Fruit fly (Drosophila melanogaster) whole organism, embryonic: ENCODE data around the gene Frmd5.

Experiments used
- BEAF-32 ChIP-seq: fragments of 200-800 bp; sonication (Bioruptor generic); optimal IDR thresholded peaks from 3 replicates; lab custom pipeline; 2017; ENCODE audit warnings: missing biosample characterization, missing genetic modification characterization, mild to moderate bottlenecking, moderate library complexity, missing genetic modification reagents
- CG10366 ChIP-seq: fragments of 200-800 bp; sonication (Bioruptor generic); IDR thresholded peaks from 2 replicates; pipeline ENCODE4 v1.3.6; 2022; ENCODE audit warnings: missing biosample characterization, missing genetic modification characterization
- CG10979 ChIP-seq: fragments of 200-800 bp; sonication (Bioruptor generic); optimal IDR thresholded peaks from 2 replicates; lab custom pipeline; 2018; ENCODE audit warnings: missing biosample characterization, mild to moderate bottlenecking, missing genetic modification characterization, moderate library complexity
- CG11247 ChIP-seq: fragments of 200-800 bp; sonication (Bioruptor generic); IDR thresholded peaks from 2 replicates; pipeline ENCODE4 v1.3.6; 2022; ENCODE audit warnings: missing biosample characterization, missing genetic modification characterization
- CG11560 ChIP-seq: fragments of 200-800 bp; sonication (Bioruptor generic); IDR thresholded peaks from 3 replicates; pipeline ENCODE4 v1.3.6; 2022; ENCODE audit warnings: missing biosample characterization, missing genetic modification characterization
- CG14710 ChIP-seq: fragments of 200-800 bp; sonication (Bioruptor generic); optimal IDR thresholded peaks from 3 replicates; lab custom pipeline; 2019; ENCODE audit warnings: missing biosample characterization, mild to moderate bottlenecking, missing genetic modification characterization, moderate library complexity
- CG15269 ChIP-seq: fragments of 200-800 bp; sonication (Bioruptor generic); optimal IDR thresholded peaks from 2 replicates; lab custom pipeline; 2018; ENCODE audit warnings: missing biosample characterization, mild to moderate bottlenecking, missing genetic modification characterization, moderate library complexity
- CG1602 ChIP-seq: fragments of 200-800 bp; sonication (Bioruptor generic); optimal IDR thresholded peaks from 3 replicates; lab custom pipeline; 2016; ENCODE audit warnings: missing biosample characterization, missing genetic modification characterization
- CG17802 ChIP-seq: fragments of 200-800 bp; sonication (Bioruptor generic); optimal IDR thresholded peaks from 2 replicates; lab custom pipeline; 2018; ENCODE audit warnings: missing biosample characterization, mild to moderate bottlenecking, missing genetic modification characterization, moderate library complexity
- CG18262 ChIP-seq: fragments of 200-800 bp; optimal IDR thresholded peaks from 3 replicates; lab custom pipeline; 2019; ENCODE audit warnings: missing biosample characterization, mild to moderate bottlenecking, missing genetic modification characterization, moderate library complexity
- CG18619 ChIP-seq: fragments of 200-800 bp; sonication (Bioruptor generic); optimal IDR thresholded peaks from 3 replicates; lab custom pipeline; 2017; ENCODE audit warnings: missing biosample characterization, mild to moderate bottlenecking, missing genetic modification characterization
- CG34376 ChIP-seq: fragments of 200-800 bp; sonication (Bioruptor generic); optimal IDR thresholded peaks from 2 replicates; lab custom pipeline; 2018; ENCODE audit warnings: missing biosample characterization, mild to moderate bottlenecking, missing genetic modification characterization
- CG4617 ChIP-seq: fragments of 200-800 bp; sonication (Bioruptor generic); optimal IDR thresholded peaks from 3 replicates; lab custom pipeline; 2016; ENCODE audit warnings: missing biosample characterization, missing genetic modification characterization, borderline replicate concordance
- CG4854 ChIP-seq: fragments of 200-800 bp; sonication (Bioruptor generic); optimal IDR thresholded peaks from 2 replicates; lab custom pipeline; 2016; ENCODE audit warnings: missing biosample characterization, missing genetic modification characterization, inconsistent platforms
- CG5180 ChIP-seq: fragments of 200-800 bp; sonication (Bioruptor generic); optimal IDR thresholded peaks from 3 replicates; lab custom pipeline; 2017; ENCODE audit warnings: missing biosample characterization, missing genetic modification characterization, mild to moderate bottlenecking, moderate library complexity, missing genetic modification reagents
- CG6683 ChIP-seq: fragments of 200-800 bp; sonication (Bioruptor generic); optimal IDR thresholded peaks from 2 replicates; lab custom pipeline; 2017; ENCODE audit warnings: missing biosample characterization, mild to moderate bottlenecking, missing genetic modification characterization, missing genetic modification reagents
- CG6854 ChIP-seq: fragments of 200-800 bp; sonication (Bioruptor generic); optimal IDR thresholded peaks from 3 replicates; lab custom pipeline; 2017; ENCODE audit warnings: missing biosample characterization, mild to moderate bottlenecking, missing genetic modification characterization
- CG7987 ChIP-seq: fragments of 200-800 bp; sonication (Bioruptor generic); optimal IDR thresholded peaks from 2 replicates; lab custom pipeline; 2018; ENCODE audit warnings: missing biosample characterization, mild to moderate bottlenecking, missing genetic modification characterization, moderate library complexity
- Dll ChIP-seq: fragments of 200-800 bp; sonication (Bioruptor generic); IDR thresholded peaks from 4 replicates; pipeline ENCODE4 v1.3.6; 2022; ENCODE audit warnings: missing biosample characterization, missing genetic modification characterization; ENCODE audit not compliant: partially characterized antibody
- Fer3 ChIP-seq: fragments of 200-800 bp; sonication (Bioruptor generic); optimal IDR thresholded peaks from 2 replicates; lab custom pipeline; 2018; ENCODE audit warnings: missing biosample characterization, mild to moderate bottlenecking, missing genetic modification characterization, moderate library complexity
- HLHmδ ChIP-seq: fragments of 200-800 bp; sonication (Bioruptor generic); optimal IDR thresholded peaks from 2 replicates; lab custom pipeline; 2018; ENCODE audit warnings: missing biosample characterization, mild to moderate bottlenecking, missing genetic modification characterization, moderate library complexity
- MESR4 ChIP-seq: fragments of 200-800 bp; sonication (Bioruptor generic); optimal IDR thresholded peaks from 2 replicates; lab custom pipeline; 2018; ENCODE audit warnings: missing biosample characterization, mild to moderate bottlenecking, missing genetic modification characterization, moderate library complexity
- Mad ChIP-seq: fragments of 200-800 bp; sonication (Bioruptor generic); optimal IDR thresholded peaks from 2 replicates; lab custom pipeline; 2016; ENCODE audit warnings: missing biosample characterization, missing genetic modification characterization
- Med ChIP-seq: fragments of 200-800 bp; sonication (Bioruptor generic); peaks from one replicate; lab custom pipeline; 2016; ENCODE audit warnings: missing biosample characterization, missing genetic modification characterization, mild to moderate bottlenecking, inconsistent platforms, moderate library complexity
- Neu2 ChIP-seq: fragments of 200-800 bp; sonication (Bioruptor generic); optimal IDR thresholded peaks from 3 replicates; lab custom pipeline; 2016; ENCODE audit warnings: missing biosample characterization, missing genetic modification characterization, borderline replicate concordance
- Oli ChIP-seq: fragments of 200-800 bp; sonication (Bioruptor generic); optimal IDR thresholded peaks from 2 replicates; lab custom pipeline; 2018; ENCODE audit warnings: missing biosample characterization, mild to moderate bottlenecking, missing genetic modification characterization, moderate library complexity
- Ravus ChIP-seq: fragments of 200-800 bp; sonication (Bioruptor generic); IDR thresholded peaks from 2 replicates; pipeline ENCODE4 v1.3.6; 2022; ENCODE audit warnings: missing biosample characterization, missing genetic modification characterization
- ap ChIP-seq: fragments of 200-800 bp; sonication (Bioruptor generic); IDR thresholded peaks from 2 replicates; pipeline ENCODE4 v1.3.6; 2022; ENCODE audit warnings: missing biosample characterization, missing genetic modification characterization
- bcd ChIP-seq: fragments of 200-800 bp; sonication (Bioruptor generic); optimal IDR thresholded peaks from 2 replicates; lab custom pipeline; 2017; ENCODE audit warnings: missing biosample characterization, mild to moderate bottlenecking, missing genetic modification characterization
- chif ChIP-seq, 2 experiments: fragments of 200-800 bp; sonication (Bioruptor generic); optimal IDR thresholded peaks; 3 replicates each; lab custom pipeline; 2016; ENCODE audit warnings: missing biosample characterization in 2 of 2, missing genetic modification characterization in 2 of 2
- cwo ChIP-seq: fragments of 200-800 bp; sonication (Bioruptor generic); optimal IDR thresholded peaks from 3 replicates; lab custom pipeline; 2017; ENCODE audit warnings: missing biosample characterization, missing genetic modification characterization, mild to moderate bottlenecking, moderate library complexity, missing genetic modification reagents
- fru ChIP-seq: fragments of >200 bp; optimal IDR thresholded peaks from 2 replicates; lab custom pipeline; 2017
- gcm ChIP-seq: fragments of 200-800 bp; sonication (Bioruptor generic); optimal IDR thresholded peaks from 2 replicates; lab custom pipeline; 2019; ENCODE audit warnings: missing biosample characterization, mild to moderate bottlenecking, missing genetic modification characterization, moderate library complexity
- hbn ChIP-seq: fragments of 200-800 bp; sonication (Bioruptor generic); IDR thresholded peaks from 2 replicates; pipeline ENCODE4 v1.3.6; 2022; ENCODE audit warnings: missing biosample characterization, missing genetic modification characterization; ENCODE audit not compliant: partially characterized antibody
- kay ChIP-seq: fragments of 200-800 bp; sonication (Bioruptor generic); optimal IDR thresholded peaks from 2 replicates; lab custom pipeline; 2016; ENCODE audit warnings: missing biosample characterization, missing genetic modification characterization
- klu ChIP-seq: fragments of 200-800 bp; sonication (Bioruptor generic); IDR thresholded peaks from 2 replicates; pipeline ENCODE4 v1.3.6; 2022; ENCODE audit warnings: missing biosample characterization, missing genetic modification characterization
- nom ChIP-seq: fragments of 200-800 bp; sonication (Bioruptor generic); optimal IDR thresholded peaks from 2 replicates; lab custom pipeline; 2017; ENCODE audit warnings: missing biosample characterization, missing genetic modification characterization, mild to moderate bottlenecking, moderate library complexity, missing genetic modification reagents
- odd ChIP-seq: fragments of 200-800 bp; sonication (Bioruptor generic); optimal IDR thresholded peaks from 2 replicates; lab custom pipeline; 2017; ENCODE audit warnings: missing biosample characterization, mild to moderate bottlenecking, missing genetic modification characterization
- org-1 ChIP-seq: fragments of 200-800 bp; sonication (Bioruptor generic); optimal IDR thresholded peaks from 2 replicates; lab custom pipeline; 2017; ENCODE audit warnings: missing biosample characterization, missing genetic modification characterization
- pb ChIP-seq: fragments of 200-800 bp; sonication (Bioruptor generic); optimal IDR thresholded peaks from 3 replicates; lab custom pipeline; 2016; ENCODE audit warnings: missing biosample characterization, missing genetic modification characterization
- salm ChIP-seq: fragments of 200-800 bp; sonication (Bioruptor generic); optimal IDR thresholded peaks from 2 replicates; lab custom pipeline; 2018; ENCODE audit warnings: missing biosample characterization, mild to moderate bottlenecking, missing genetic modification characterization
- shn ChIP-seq: fragments of 200-800 bp; sonication (Bioruptor generic); optimal IDR thresholded peaks from 3 replicates; lab custom pipeline; 2016; ENCODE audit warnings: missing biosample characterization, missing genetic modification characterization
- sim ChIP-seq: fragments of 200-800 bp; sonication (Bioruptor generic); IDR thresholded peaks from 2 replicates; pipeline ENCODE4 v1.3.6; 2022; ENCODE audit warnings: missing biosample characterization, missing genetic modification characterization
- slbo ChIP-seq: fragments of 200-800 bp; sonication (Bioruptor generic); IDR thresholded peaks from 2 replicates; pipeline ENCODE4 v1.3.6; 2022; ENCODE audit warnings: missing biosample characterization, missing genetic modification characterization
- tna ChIP-seq: fragments of 200-800 bp; sonication (Bioruptor generic); IDR thresholded peaks from 2 replicates; pipeline ENCODE4 v1.3.6; 2022; ENCODE audit warnings: missing biosample characterization, missing genetic modification characterization; ENCODE audit not compliant: partially characterized antibody
- trem ChIP-seq: fragments of 200-800 bp; optimal IDR thresholded peaks from 3 replicates; lab custom pipeline; 2019; ENCODE audit warnings: missing biosample characterization, mild to moderate bottlenecking, missing genetic modification characterization, moderate library complexity
- trh ChIP-seq: fragments of 200-800 bp; sonication (Bioruptor generic); optimal IDR thresholded peaks from 2 replicates; lab custom pipeline; 2016; ENCODE audit warnings: missing biosample characterization, missing genetic modification characterization
- twi ChIP-seq: fragments of 200-800 bp; optimal IDR thresholded peaks from 2 replicates; lab custom pipeline; 2019; ENCODE audit warnings: missing biosample characterization, mild to moderate bottlenecking, missing genetic modification characterization, moderate library complexity
- tx ChIP-seq: fragments of 200-800 bp; sonication (Bioruptor generic); optimal IDR thresholded peaks from 2 replicates; lab custom pipeline; 2016; ENCODE audit warnings: missing biosample characterization, missing genetic modification characterization
- vnd ChIP-seq: fragments of 200-800 bp; sonication (Bioruptor generic); IDR thresholded peaks from 3 replicates; pipeline ENCODE4 v1.3.6; 2022; ENCODE audit warnings: missing biosample characterization, missing genetic modification characterization; ENCODE audit not compliant: partially characterized antibody

The Frmd5 gene

DNA sequence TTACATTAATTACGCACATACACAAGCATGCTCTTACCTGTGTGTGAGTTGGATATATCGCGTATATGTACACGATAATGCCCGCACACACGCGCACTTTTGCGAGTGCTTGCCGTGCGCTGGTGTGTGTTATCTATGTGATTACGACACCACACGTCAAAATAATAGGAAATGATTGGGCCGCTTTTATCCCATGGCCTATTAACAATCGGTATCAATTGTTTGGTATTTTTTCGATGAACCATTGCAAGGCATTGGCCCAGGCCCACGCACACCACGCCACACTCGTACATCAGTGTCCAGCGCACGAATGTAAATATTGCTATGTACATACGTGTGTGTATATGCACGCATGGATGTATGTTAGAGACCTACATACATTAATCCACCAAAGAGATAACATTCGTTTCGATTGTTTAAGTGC, 9.4 kb upstream of the Frmd5 start (continued):
- TF ChIP-seq tna (GFP tag; lab: Robert Waterston, UW) (peak; percentile 48; the same call in 1 of the 2 replicates), chif (GFP tag; optimal IDR thresholded peaks at IDR 0.05; lab: Kevin White, UChicago) (peak in 1 of 2 experiments; percentile 41), CG4617 (GFP tag; lab: Kevin White, UChicago) (peak; percentile 31), trh (GFP tag; lab: Kevin White, UChicago) (no peak), org-1 (GFP tag; lab: Kevin White, UChicago) (no peak), hbn (GFP tag; lab: Robert Waterston, UW) (peak; percentile 61), Fer3 (tag; lab: Kevin White, UChicago) (peak; percentile 63), CG18262 (tag; lab: Kevin White, UChicago) (peak; percentile 41), CG15269 (peak; percentile 36), HLHmδ (GFP tag; lab: Kevin White, UChicago) (peak; percentile 93), salm (tag; lab: Kevin White, UChicago) (peak; percentile 73), CG4854 (GFP tag; lab: Kevin White, UChicago) (peak; percentile 32), CG1602 (no peak), CG14710 (tag; lab: Kevin White, UChicago) (peak; percentile 56), klu (no peak), slbo (peak; percentile 64), trem (tag; lab: Kevin White, UChicago) (peak; percentile 47), MESR4 (peak; percentile 70), Oli (tag; lab: Kevin White, UChicago) (no peak), CG10979 (peak; percentile 44), CG17802 (tag; lab: Kevin White, UChicago) (no peak), Med (peak; percentile 93), tx (GFP tag; lab: Kevin White, UChicago) (no peak), Dll (peak; percentile 63), vnd (GFP tag; lab: Robert Waterston, UW) (no peak; the same call in 2 of the 3 replicates), gcm (GFP tag; lab: Kevin White, UChicago) (peak; percentile 34), sim (GFP tag; lab: Robert Waterston, UW) (no peak), odd (peak; percentile 67), twi (tag; lab: Kevin White, UChicago) (peak; percentile 51), CG6854 (GFP tag; lab: Kevin White, UChicago) (peak; percentile 71), CG11560 (no peak), CG10366 (GFP tag; lab: Robert Waterston, UW) (no peak), shn (GFP tag; lab: Kevin White, UChicago) (peak; percentile 57), Mad (GFP tag; lab: Kevin White, UChicago) (no peak), bcd (no peak), ap (no peak), CG5180 (GFP tag; lab: Kevin White, UChicago) (peak; percentile 65), Ravus (no peak), kay (GFP tag; lab: Kevin White, UChicago) (peak; percentile 90), fru (lab: Kevin White, UChicago) (no peak), cwo (GFP tag; lab: Kevin White, UChicago) (peak; percentile 61), CG34376 (GFP tag; lab: Kevin White, UChicago) (peak; percentile 99), nom (GFP tag; lab: Kevin White, UChicago) (peak; percentile 54), CG18619 (GFP tag; lab: Kevin White, UChicago) (peak; percentile 17), BEAF-32 (GFP tag; lab: Kevin White, UChicago) (peak; percentile 62), pb (GFP tag; lab: Kevin White, UChicago) (peak; percentile 16), CG6683 (GFP tag; lab: Kevin White, UChicago) (peak; percentile 50), CG11247 (GFP tag; lab: Robert Waterston, UW) (no peak), CG7987 (peak; percentile 87), Neu2 (no peak)
